Worm (Caenorhabditis elegans) whole organism, young adult: Measurements from ENCODE around the gene tag-275.

Experiments
- Y67H2A.10 ChIP-seq: fragments of 200-800 bp; sonication (Bioruptor generic); conservative IDR thresholded peaks from 2 replicates; pipeline ENCODE4 v1.3.6; 2022; ENCODE audit warnings: missing genetic modification reagents, missing genetic modification characterization, missing compliant biosample characterization
- Y79H2A.3 ChIP-seq: fragments of 200-800 bp; sonication (Bioruptor generic); conservative IDR thresholded peaks from 2 replicates; pipeline ENCODE4 v1.3.6; 2022; ENCODE audit warnings: missing genetic modification reagents, missing genetic modification characterization, missing compliant biosample characterization
- akir-1 ChIP-seq: fragments of 200-800 bp; sonication (Bioruptor generic); optimal IDR thresholded peaks from 2 replicates; lab custom pipeline; 2018; ENCODE audit warnings: mild to moderate bottlenecking, missing genetic modification characterization, moderate library complexity, missing compliant biosample characterization
- ceh-79 ChIP-seq: sonication (generic microtip); optimal IDR thresholded peaks from 2 replicates; lab custom pipeline; 2017; ENCODE audit warnings: mild to moderate bottlenecking, missing genetic modification characterization, missing compliant biosample characterization
- ets-4 ChIP-seq: fragments of 200-800 bp; sonication (Bioruptor generic); optimal IDR thresholded peaks from 2 replicates; lab custom pipeline; 2018; ENCODE audit warnings: mild to moderate bottlenecking, missing genetic modification characterization, missing compliant biosample characterization
- lin-54 ChIP-seq: fragments of 200-800 bp; sonication (Bioruptor generic); optimal IDR thresholded peaks from 2 replicates; lab custom pipeline; 2018; ENCODE audit warnings: mild to moderate bottlenecking, missing genetic modification characterization, missing compliant biosample characterization
- madf-6 ChIP-seq: fragments of 200-800 bp; sonication (Bioruptor generic); IDR thresholded peaks from 2 replicates; pipeline ENCODE4 v1.3.6; 2022; ENCODE audit warnings: missing genetic modification reagents, missing genetic modification characterization, missing compliant biosample characterization
- mes-4 ChIP-seq: sonication (generic microtip); optimal IDR thresholded peaks from 2 replicates; lab custom pipeline; 2016; ENCODE audit warnings: missing genotype, missing genetic modification characterization, missing compliant biosample characterization
- pha-4 ChIP-seq: fragments of 150-350 bp; sonication (generic microtip); optimal IDR thresholded peaks from 2 replicates; lab custom pipeline; 2014; ENCODE audit warnings: missing biosample characterization, missing genetic modification reagents, missing genetic modification characterization
- snpc-1.3 ChIP-seq: sonication (generic microtip); optimal IDR thresholded peaks from 2 replicates; lab custom pipeline; 2017; ENCODE audit warnings: missing genetic modification characterization, mild to moderate bottlenecking, missing compliant biosample characterization, antibody characterized with exemption, moderate library complexity, missing genotype, missing genetic modification reagents; ENCODE audit not compliant: insufficient read depth
- tlf-1 ChIP-seq: fragments of 200-800 bp; sonication (Bioruptor generic); optimal IDR thresholded peaks from 2 replicates; lab custom pipeline; 2018; ENCODE audit warnings: mild to moderate bottlenecking, missing genetic modification characterization, missing compliant biosample characterization
- unc-130 ChIP-seq: sonication (generic microtip); optimal IDR thresholded peaks from 2 replicates; lab custom pipeline; 2016; ENCODE audit warnings: missing genetic modification reagents, missing genetic modification characterization, missing compliant biosample characterization

- no peak for TF ChIP-seq lin-54
- no peak for TF ChIP-seq pha-4 (tag; lab: Kevin White, UChicago)
- no peak for TF ChIP-seq akir-1
- TF ChIP-seq ceh-79 (tag; lab: Kevin White, UChicago) = no peak
- TF ChIP-seq ets-4 (GFP tag; lab: Kevin White, UChicago) = no peak
- no peak for TF ChIP-seq snpc-1.3 (tag; lab: Kevin White, UChicago)
- no peak for TF ChIP-seq Y67H2A.10 (GFP tag; lab: Robert Waterston, UW)
- TF ChIP-seq madf-6 = no peak
- TF ChIP-seq mes-4 (tag; lab: Kevin White, UChicago) = no peak
- no peak for TF ChIP-seq tlf-1 (GFP tag; lab: Kevin White, UChicago)
- no peak for TF ChIP-seq Y79H2A.3 (GFP tag; lab: Robert Waterston, UW)
- no peak for TF ChIP-seq unc-130 (GFP tag; lab: Kevin White, UChicago)
Observed at ce11 chrX:6112817-6113216, 37.5 kb downstream of the tag-275 start, which contains the start of gene prx-3.
